Fruit fly (Drosophila melanogaster) whole organism, embryonic: ENCODE measurements around the gene NimC1.

ENCODE experiments used
- Antp ChIP-seq: fragments of 200-800 bp; sonication (Bioruptor generic); optimal IDR thresholded peaks from 3 replicates; lab custom pipeline; 2016; ENCODE audit warnings: missing biosample characterization, missing genetic modification characterization
- CG10979 ChIP-seq: fragments of 200-800 bp; sonication (Bioruptor generic); optimal IDR thresholded peaks from 2 replicates; lab custom pipeline; 2018; ENCODE audit warnings: missing biosample characterization, mild to moderate bottlenecking, missing genetic modification characterization, moderate library complexity
- CG11723 ChIP-seq: fragments of 200-800 bp; sonication (Bioruptor generic); optimal IDR thresholded peaks from 2 replicates; lab custom pipeline; 2017; ENCODE audit warnings: missing biosample characterization, mild to moderate bottlenecking, missing genetic modification characterization
- CG12155 ChIP-seq: fragments of 200-800 bp; sonication (Bioruptor generic); optimal IDR thresholded peaks from 3 replicates; lab custom pipeline; 2016; ENCODE audit warnings: missing biosample characterization, missing genetic modification characterization
- CG1233 ChIP-seq: fragments of 200-800 bp; sonication (Bioruptor generic); optimal IDR thresholded peaks from 4 replicates; lab custom pipeline; 2018; ENCODE audit warnings: missing biosample characterization, mild to moderate bottlenecking, missing genetic modification characterization
- CG12659 ChIP-seq: fragments of 200-800 bp; sonication (Bioruptor generic); optimal IDR thresholded peaks from 3 replicates; lab custom pipeline; 2017; ENCODE audit warnings: mild to moderate bottlenecking, missing biosample characterization, missing genetic modification reagents, missing genetic modification characterization
- CG12744 ChIP-seq: fragments of 200-800 bp; sonication (Bioruptor generic); optimal IDR thresholded peaks from 2 replicates; lab custom pipeline; 2016; ENCODE audit warnings: missing biosample characterization, missing genetic modification characterization
- CG13123 ChIP-seq: fragments of 200-800 bp; sonication (Bioruptor generic); optimal IDR thresholded peaks from 2 replicates; lab custom pipeline; 2016; ENCODE audit warnings: missing biosample characterization, missing genetic modification characterization
- CG14860 ChIP-seq: fragments of 200-800 bp; sonication (Bioruptor generic); IDR thresholded peaks from 3 replicates; pipeline ENCODE4 v1.3.6; 2022; ENCODE audit warnings: missing biosample characterization, missing genetic modification characterization; ENCODE audit not compliant: partially characterized antibody
- CG14965 ChIP-seq: fragments of 200-800 bp; sonication (Bioruptor generic); optimal IDR thresholded peaks from 2 replicates; lab custom pipeline; 2016; ENCODE audit warnings: missing biosample characterization, missing genetic modification characterization, borderline replicate concordance
- CG1603 ChIP-seq: fragments of 200-800 bp; sonication (Bioruptor generic); optimal IDR thresholded peaks from 2 replicates; lab custom pipeline; 2019; ENCODE audit warnings: missing biosample characterization, mild to moderate bottlenecking, missing genetic modification characterization, moderate library complexity
- CG18476 ChIP-seq: fragments of 200-800 bp; sonication (Bioruptor generic); optimal IDR thresholded peaks from 2 replicates; lab custom pipeline; 2016; ENCODE audit warnings: missing biosample characterization, mild to moderate bottlenecking, missing genetic modification characterization
- CG18599 ChIP-seq: fragments of 200-800 bp; sonication (Bioruptor generic); optimal IDR thresholded peaks from 3 replicates; lab custom pipeline; 2017; ENCODE audit warnings: missing biosample characterization, missing genetic modification characterization, mild to moderate bottlenecking, moderate library complexity, missing genetic modification reagents
- CG2116 ChIP-seq: fragments of 200-800 bp; sonication (Bioruptor generic); optimal IDR thresholded peaks from 3 replicates; lab custom pipeline; 2018; ENCODE audit warnings: missing biosample characterization, mild to moderate bottlenecking, missing genetic modification characterization
- CG3065 ChIP-seq: fragments of 200-800 bp; sonication (Bioruptor generic); optimal IDR thresholded peaks from 2 replicates; lab custom pipeline; 2016; ENCODE audit warnings: missing biosample characterization, missing genetic modification characterization
- CG3407 ChIP-seq: fragments of 200-800 bp; sonication (Bioruptor generic); optimal IDR thresholded peaks from 2 replicates; lab custom pipeline; 2018; ENCODE audit warnings: missing biosample characterization, mild to moderate bottlenecking, missing genetic modification characterization
- CG4328 ChIP-seq: fragments of 200-800 bp; sonication (Bioruptor generic); optimal IDR thresholded peaks from 3 replicates; lab custom pipeline; 2017; ENCODE audit warnings: missing biosample characterization, missing genetic modification reagents, missing genetic modification characterization
- CG6791 ChIP-seq: fragments of 200-800 bp; sonication (Bioruptor generic); IDR thresholded peaks from 3 replicates; pipeline ENCODE4 v1.3.6; 2022; ENCODE audit warnings: missing biosample characterization, missing genetic modification characterization; ENCODE audit not compliant: partially characterized antibody
- CG7372 ChIP-seq: fragments of 200-800 bp; sonication (Bioruptor generic); IDR thresholded peaks from 2 replicates; pipeline ENCODE4 v1.3.6; 2022; ENCODE audit warnings: missing biosample characterization, missing genetic modification characterization
- CG9609 ChIP-seq: fragments of 200-800 bp; sonication (Bioruptor generic); optimal IDR thresholded peaks from 3 replicates; lab custom pipeline; 2016; ENCODE audit warnings: missing biosample characterization, missing genetic modification characterization
- D19A ChIP-seq: fragments of 200-800 bp; optimal IDR thresholded peaks from 3 replicates; lab custom pipeline; 2019; ENCODE audit warnings: missing biosample characterization, mild to moderate bottlenecking, missing genetic modification characterization, moderate library complexity
- Dll ChIP-seq: fragments of 200-800 bp; sonication (Bioruptor generic); IDR thresholded peaks from 4 replicates; pipeline ENCODE4 v1.3.6; 2022; ENCODE audit warnings: missing biosample characterization, missing genetic modification characterization; ENCODE audit not compliant: partially characterized antibody
- Dp ChIP-seq: fragments of 200-800 bp; sonication (Bioruptor generic); optimal IDR thresholded peaks from 2 replicates; lab custom pipeline; 2018; ENCODE audit warnings: missing biosample characterization, mild to moderate bottlenecking, missing genetic modification characterization, moderate library complexity
- Fer3 ChIP-seq: fragments of 200-800 bp; sonication (Bioruptor generic); optimal IDR thresholded peaks from 2 replicates; lab custom pipeline; 2018; ENCODE audit warnings: missing biosample characterization, mild to moderate bottlenecking, missing genetic modification characterization, moderate library complexity
- Med ChIP-seq: fragments of 200-800 bp; sonication (Bioruptor generic); peaks from one replicate; lab custom pipeline; 2016; ENCODE audit warnings: missing biosample characterization, missing genetic modification characterization, mild to moderate bottlenecking, inconsistent platforms, moderate library complexity
- NFAT ChIP-seq: fragments of 200-800 bp; sonication (Bioruptor generic); IDR thresholded peaks from 2 replicates; pipeline ENCODE4 v1.3.6; 2022; ENCODE audit warnings: missing biosample characterization, missing genetic modification characterization
- NK7.1 ChIP-seq: fragments of 200-800 bp; sonication (Bioruptor generic); optimal IDR thresholded peaks from 3 replicates; lab custom pipeline; 2016; ENCODE audit warnings: missing biosample characterization, missing genetic modification characterization
- Nf-YA ChIP-seq: fragments of 200-800 bp; sonication (Bioruptor generic); IDR thresholded peaks from 2 replicates; pipeline ENCODE4 v1.3.6; 2022; ENCODE audit warnings: missing biosample characterization, missing genetic modification characterization
- NfI ChIP-seq: fragments of 200-800 bp; sonication (Bioruptor generic); optimal IDR thresholded peaks from 3 replicates; lab custom pipeline; 2018; ENCODE audit warnings: missing biosample characterization, mild to moderate bottlenecking, missing genetic modification characterization, moderate library complexity
- Poxn ChIP-seq: fragments of 200-800 bp; sonication (Bioruptor generic); IDR thresholded peaks from 2 replicates; pipeline ENCODE4 v1.3.6; 2022; ENCODE audit warnings: missing biosample characterization, missing genetic modification characterization
- Six4 ChIP-seq: fragments of 200-800 bp; sonication (Bioruptor generic); optimal IDR thresholded peaks from 2 replicates; lab custom pipeline; 2016; ENCODE audit warnings: missing biosample characterization, missing genetic modification characterization
- Stat92E ChIP-seq, 3 experiments: fragments of >200 bp in 2 of 3; fragments of 200-800 bp in 1 of 3; sonication (Bioruptor generic) in 1 of 3; optimal IDR thresholded peaks; 2 replicates each; lab custom pipeline; 2017 to 2019; ENCODE audit warnings: missing biosample characterization in 3 of 3, missing genetic modification characterization in 3 of 3, mild to moderate bottlenecking in 1 of 3, moderate library complexity in 1 of 3
- chm ChIP-seq: fragments of 200-800 bp; sonication (Bioruptor generic); IDR thresholded peaks from 2 replicates; pipeline ENCODE4 v1.3.6; 2022; ENCODE audit warnings: missing biosample characterization, missing genetic modification characterization
- emc ChIP-seq: fragments of 200-800 bp; sonication (Bioruptor generic); optimal IDR thresholded peaks from 2 replicates; lab custom pipeline; 2016; ENCODE audit warnings: missing biosample characterization, missing genetic modification characterization
- ems ChIP-seq: fragments of 200-800 bp; sonication (Bioruptor generic); optimal IDR thresholded peaks from 3 replicates; lab custom pipeline; 2016; ENCODE audit warnings: missing biosample characterization, missing genetic modification characterization
- gcm2 ChIP-seq: fragments of 200-800 bp; sonication (Bioruptor generic); optimal IDR thresholded peaks from 2 replicates; lab custom pipeline; 2016; ENCODE audit warnings: missing biosample characterization, missing genetic modification characterization
- gfzf ChIP-seq: fragments of 200-800 bp; sonication (Bioruptor generic); optimal IDR thresholded peaks from 2 replicates; lab custom pipeline; 2016; ENCODE audit warnings: missing biosample characterization, mild to moderate bottlenecking, missing genetic modification characterization, moderate library complexity
- gro ChIP-seq: fragments of 200-800 bp; sonication (Bioruptor generic); optimal IDR thresholded peaks from 2 replicates; lab custom pipeline; 2016; ENCODE audit warnings: missing biosample characterization, missing genetic modification characterization
- gsb-n ChIP-seq: fragments of 200-800 bp; sonication (Bioruptor generic); optimal IDR thresholded peaks from 3 replicates; lab custom pipeline; 2018; ENCODE audit warnings: missing biosample characterization, mild to moderate bottlenecking, missing genetic modification characterization
- h ChIP-seq: fragments of >200 bp; optimal IDR thresholded peaks from 2 replicates; lab custom pipeline; 2017
- lab ChIP-seq: fragments of 200-800 bp; sonication (Bioruptor generic); optimal IDR thresholded peaks from 3 replicates; lab custom pipeline; 2017; ENCODE audit warnings: missing biosample characterization, missing genetic modification characterization, mild to moderate bottlenecking, moderate library complexity, missing genetic modification reagents
- lilli ChIP-seq: fragments of 200-800 bp; sonication (Bioruptor generic); optimal IDR thresholded peaks from 3 replicates; lab custom pipeline; 2016; ENCODE audit warnings: missing biosample characterization, missing genetic modification characterization
- mirr ChIP-seq: fragments of 200-800 bp; sonication (Bioruptor generic); optimal IDR thresholded peaks from 3 replicates; lab custom pipeline; 2018; ENCODE audit warnings: missing biosample characterization, mild to moderate bottlenecking, missing genetic modification characterization
- mld ChIP-seq: fragments of 200-800 bp; sonication (Bioruptor generic); IDR thresholded peaks from 3 replicates; pipeline ENCODE4 v1.3.6; 2022; ENCODE audit warnings: missing biosample characterization, missing genetic modification characterization; ENCODE audit not compliant: partially characterized antibody
- nerfin-2 ChIP-seq: fragments of 200-800 bp; sonication (Bioruptor generic); IDR thresholded peaks from 2 replicates; pipeline ENCODE4 v1.3.6; 2022; ENCODE audit warnings: missing biosample characterization, missing genetic modification characterization; ENCODE audit not compliant: partially characterized antibody
- ranshi ChIP-seq: fragments of 200-800 bp; sonication (Bioruptor generic); IDR thresholded peaks from 2 replicates; pipeline ENCODE4 v1.3.6; 2022; ENCODE audit warnings: missing biosample characterization, missing genetic modification characterization
- row ChIP-seq: fragments of 200-800 bp; sonication (Bioruptor generic); IDR thresholded peaks from 3 replicates; pipeline ENCODE4 v1.3.6; 2022; ENCODE audit warnings: missing biosample characterization, missing genetic modification characterization
- tll ChIP-seq, 2 experiments: fragments of 200-800 bp in 1 of 2; fragments of >200 bp in 1 of 2; sonication (Bioruptor generic) in 1 of 2; optimal IDR thresholded peaks; 2 replicates each; lab custom pipeline; 2017 to 2019; ENCODE audit warnings: missing biosample characterization in 2 of 2, missing genetic modification characterization in 2 of 2, mild to moderate bottlenecking in 1 of 2, moderate library complexity in 1 of 2
- tna ChIP-seq: fragments of 200-800 bp; sonication (Bioruptor generic); IDR thresholded peaks from 2 replicates; pipeline ENCODE4 v1.3.6; 2022; ENCODE audit warnings: missing biosample characterization, missing genetic modification characterization; ENCODE audit not compliant: partially characterized antibody

NimC1 gene

dm6 chr2L:14011591-14012303 lies 35.2 kb upstream of the NimC1 start (continued):
- no peak for TF ChIP-seq Antp
- TF ChIP-seq ranshi (GFP tag; lab: Robert Waterston, UW): 0 out of 2 replicates have a peak, but pooled peaks have one; percentile 10
- TF ChIP-seq h (lab: Kevin White, UChicago): no peak
- peak; percentile 69 for TF ChIP-seq lab (GFP tag; lab: Kevin White, UChicago)
- no peak for TF ChIP-seq CG9609 (GFP tag; lab: Kevin White, UChicago)
- TF ChIP-seq Dp: no peak
- peak; percentile 69; the same call in 2 of the 3 replicates for TF ChIP-seq CG6791 (GFP tag; lab: Robert Waterston, UW)
- TF ChIP-seq lilli (GFP tag; lab: Kevin White, UChicago): peak; percentile 51
- no peak for TF ChIP-seq CG14860 (GFP tag; lab: Robert Waterston, UW)
- TF ChIP-seq CG1233: peak; percentile 16
- peak; percentile 12 for TF ChIP-seq CG12659 (GFP tag; lab: Kevin White, UChicago)
- TF ChIP-seq gfzf (GFP tag; lab: Kevin White, UChicago): no peak
- no peak for TF ChIP-seq Poxn (GFP tag; lab: Robert Waterston, UW)
- TF ChIP-seq gcm2: no peak
- peak; percentile 59 for TF ChIP-seq CG18599
- TF ChIP-seq CG11723 (GFP tag; lab: Kevin White, UChicago): no peak
- no peak for TF ChIP-seq mld
- no peak for TF ChIP-seq CG2116
- TF ChIP-seq tna: no peak
- peak; percentile 88 for TF ChIP-seq Med (GFP tag; lab: Kevin White, UChicago)
- TF ChIP-seq CG14965 (GFP tag; lab: Kevin White, UChicago): no peak
- no peak; the same call in 1 of the 2 replicates for TF ChIP-seq CG7372 (GFP tag; lab: Robert Waterston, UW)
- TF ChIP-seq CG3065 (GFP tag; lab: Kevin White, UChicago): no peak
- TF ChIP-seq emc (GFP tag; lab: Kevin White, UChicago): no peak
- no peak for TF ChIP-seq NfI (GFP tag; lab: Kevin White, UChicago)
- TF ChIP-seq Dll: no peak
- TF ChIP-seq CG18476: no peak
- TF ChIP-seq D19A: peak; percentile 40
- TF ChIP-seq gro (GFP tag; lab: Kevin White, UChicago): peak; percentile 33
- TF ChIP-seq nerfin-2 (GFP tag; lab: Robert Waterston, UW): no peak
- TF ChIP-seq CG3407 (GFP tag; lab: Kevin White, UChicago): no peak
- peak; percentile 36 for TF ChIP-seq CG12155 (GFP tag; lab: Kevin White, UChicago)
- TF ChIP-seq tll (GFP tag; optimal IDR thresholded peaks at IDR 0.05; lab: Kevin White, UChicago): no peak
- TF ChIP-seq row: peak; percentile 93
- no peak for TF ChIP-seq NK7.1 (GFP tag; lab: Kevin White, UChicago)
- peak; percentile 0 for TF ChIP-seq Six4
- TF ChIP-seq CG10979 (tag; lab: Kevin White, UChicago): no peak
- peak; percentile 30 for TF ChIP-seq Fer3
- no peak for TF ChIP-seq CG1603 (tag; lab: Kevin White, UChicago)
- TF ChIP-seq chm: no peak; the same call in 1 of the 2 replicates
- TF ChIP-seq CG4328 (GFP tag; lab: Kevin White, UChicago): no peak
- TF ChIP-seq CG12744 (GFP tag; lab: Kevin White, UChicago): no peak
- no peak for TF ChIP-seq CG13123 (GFP tag; lab: Kevin White, UChicago)
- no peak for TF ChIP-seq Stat92E (GFP tag; optimal IDR thresholded peaks at IDR 0.05; lab: Kevin White, UChicago)
- no peak for TF ChIP-seq Nf-YA
- TF ChIP-seq mirr (GFP tag; lab: Kevin White, UChicago): no peak
- no peak for TF ChIP-seq gsb-n (tag; lab: Kevin White, UChicago)
- no peak for TF ChIP-seq ems (GFP tag; lab: Kevin White, UChicago)
- TF ChIP-seq NFAT (GFP tag; lab: Robert Waterston, UW): 0 out of 2 replicates have a peak, but pooled peaks have one; percentile 35
